Worm (Caenorhabditis elegans): ENCODE results near the gene clec-165.

ce11 chrIV:1260474-1260873 lies 13.8 kb upstream of the clec-165 start:
- TF ChIP-seq elt-3 (tag; optimal IDR thresholded peaks at IDR 0.05) (no peak), ceh-28 (tag; optimal IDR thresholded peaks at IDR 0.05) (no peak), ceh-82 (tag; optimal IDR thresholded peaks at IDR 0.05) (no peak), zag-1 (tag; optimal IDR thresholded peaks at IDR 0.05) (no peak), egl-27 (tag; optimal IDR thresholded peaks at IDR 0.05) (no peak), nhr-12 (tag; optimal IDR thresholded peaks at IDR 0.05) (no peak), sea-2 (GFP tag; optimal IDR thresholded peaks at IDR 0.05) (no peak), unc-62 (GFP tag; optimal IDR thresholded peaks at IDR 0.05) (no peak), fkh-10 (GFP tag; optimal IDR thresholded peaks at IDR 0.05) (no peak), ceh-9 (tag; optimal IDR thresholded peaks at IDR 0.05) (no peak), ama-1 (optimal IDR thresholded peaks at IDR 0.05) (no peak), pha-4 (tag; optimal IDR thresholded peaks at IDR 0.05) (no peak), snpc-4 (tag; optimal IDR thresholded peaks at IDR 0.05) (no peak), tbx-2 (tag; optimal IDR thresholded peaks at IDR 0.05) (no peak)
